Worm (Caenorhabditis elegans) whole organism, L4/young adult: Measurements from ENCODE around the gene str-143.

Experiments
- W03F9.2 ChIP-seq: fragments of 150-350 bp; optimal IDR thresholded peaks from 2 replicates; lab custom pipeline; 2014; ENCODE audit warnings: missing biosample characterization, missing genetic modification characterization
- dao-5 ChIP-seq: sonication (generic microtip); optimal IDR thresholded peaks from 2 replicates; lab custom pipeline; 2016; ENCODE audit warnings: missing genotype, missing genetic modification characterization, moderate library complexity, missing compliant biosample characterization
- him-1 ChIP-seq: sonication (generic microtip); optimal IDR thresholded peaks from 2 replicates; lab custom pipeline; 2016; ENCODE audit warnings: missing genotype, missing genetic modification reagents, missing genetic modification characterization, missing compliant biosample characterization

Gene str-143

ce11 chrV:8069637-8070036 is at the start of gene str-143:
str-143 (minus strand) TSS chrV:8069737.
- TF ChIP-seq him-1 (tag; lab: Kevin White, UChicago) (no peak), dao-5 (no peak), W03F9.2 (no peak)

ce11 chrV:8117964-8118363 is 48.4 kb upstream of the str-143 start, which contains the start of gene D1014.7:
D1014.7 (plus strand) TSS chrV:8118264.
- no peak for TF ChIP-seq him-1 (tag; lab: Kevin White, UChicago)
- no peak for TF ChIP-seq W03F9.2
- TF ChIP-seq dao-5: no peak

DNA sequence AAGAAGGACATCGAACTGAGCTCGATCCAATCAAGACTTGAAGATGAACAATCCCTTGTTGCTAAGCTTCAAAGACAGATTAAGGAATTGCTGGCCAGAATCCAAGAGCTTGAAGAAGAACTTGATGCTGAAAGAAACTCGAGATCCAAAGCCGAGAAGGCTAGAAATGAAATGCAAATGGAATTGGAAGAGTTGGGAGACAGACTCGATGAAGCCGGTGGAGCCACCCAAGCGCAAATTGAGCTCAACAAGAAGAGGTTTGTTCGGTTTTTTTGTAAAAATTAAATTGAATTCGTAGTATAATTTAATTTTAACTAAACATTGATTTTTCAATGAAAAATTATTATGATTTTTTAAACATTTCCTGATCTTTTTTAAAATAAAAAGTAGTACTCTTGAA is 45.0 kb upstream of the str-143 start:
- TF ChIP-seq him-1 (tag; lab: Kevin White, UChicago): no peak
- TF ChIP-seq dao-5: no peak
- no peak for TF ChIP-seq W03F9.2

- no peak for TF ChIP-seq him-1 (tag; lab: Kevin White, UChicago)
- TF ChIP-seq W03F9.2: no peak
- no peak for TF ChIP-seq dao-5
Measured at ce11 chrV:8110816-8111215, 41.3 kb upstream of the str-143 start.

- no peak for TF ChIP-seq him-1 (tag; lab: Kevin White, UChicago)
- TF ChIP-seq W03F9.2: no peak
- TF ChIP-seq dao-5: no peak
Measured at ce11 chrV:8108670-8109069, 39.1 kb upstream of the str-143 start, which contains the start of gene myo-5. myo-5 (plus strand) TSS chrV:8108970.

DNA sequence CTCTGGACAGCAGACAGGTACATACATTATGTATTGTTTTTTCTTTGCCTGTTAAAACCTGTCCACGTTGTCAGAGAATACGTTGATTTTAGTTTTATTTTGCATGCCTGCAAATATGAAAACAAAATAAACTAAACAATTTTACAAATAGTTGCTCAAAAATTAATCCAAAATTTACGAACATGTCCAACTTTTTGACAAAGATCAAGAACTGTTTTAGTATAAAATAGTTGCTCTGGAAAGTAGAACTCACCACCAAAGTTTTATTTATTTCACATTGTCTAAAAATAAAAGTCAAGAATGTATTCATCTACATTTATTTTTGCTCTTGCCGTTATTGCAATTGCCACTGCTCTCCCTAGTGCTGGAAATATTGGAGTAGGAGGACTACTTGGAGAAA is 34.9 kb upstream of the str-143 start, which contains the start of gene srlf-16:
srlf-16 (plus strand) TSS at position 301 of the 400 bp plus-strand sequence.
- TF ChIP-seq dao-5 (no peak), W03F9.2 (no peak), him-1 (tag; lab: Kevin White, UChicago) (no peak)

DNA sequence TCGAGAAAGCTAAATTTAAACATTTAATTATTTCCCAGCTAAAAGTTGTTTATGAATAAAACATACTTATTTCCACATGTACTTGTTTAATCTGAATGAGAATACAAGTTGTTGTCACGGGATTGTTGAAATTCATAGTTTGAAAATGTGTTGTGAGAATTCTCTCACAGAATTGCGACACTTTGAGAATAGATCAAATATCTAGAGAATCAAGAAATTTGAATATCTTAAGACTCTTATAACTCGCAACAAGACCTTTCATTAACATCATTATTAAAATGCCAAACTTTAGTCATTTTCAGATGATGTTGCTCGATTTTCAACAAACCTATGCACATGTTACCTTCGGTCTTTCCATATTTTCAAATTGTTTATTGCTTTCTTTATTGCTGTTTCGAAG is 33.4 kb upstream of the str-143 start, which contains the start of gene str-90:
str-90 (plus strand) TSS at position 301 of the 400 bp plus-strand sequence.
- TF ChIP-seq W03F9.2: no peak
- no peak for TF ChIP-seq dao-5
- no peak for TF ChIP-seq him-1 (tag; lab: Kevin White, UChicago)

- TF ChIP-seq dao-5: no peak
- TF ChIP-seq W03F9.2: no peak
- no peak for TF ChIP-seq him-1 (tag; lab: Kevin White, UChicago)
Measured at ce11 chrV:8099306-8099705, 29.8 kb upstream of the str-143 start, which contains the start of gene sdz-23. sdz-23 (plus strand) TSS chrV:8099606.

- TF ChIP-seq W03F9.2: no peak
- TF ChIP-seq him-1 (tag; lab: Kevin White, UChicago): no peak
- no peak for TF ChIP-seq dao-5
Measured at ce11 chrV:8098239-8098638, 28.7 kb upstream of the str-143 start, which contains the start of gene str-145. str-145 (minus strand) TSS chrV:8098339.

DNA sequence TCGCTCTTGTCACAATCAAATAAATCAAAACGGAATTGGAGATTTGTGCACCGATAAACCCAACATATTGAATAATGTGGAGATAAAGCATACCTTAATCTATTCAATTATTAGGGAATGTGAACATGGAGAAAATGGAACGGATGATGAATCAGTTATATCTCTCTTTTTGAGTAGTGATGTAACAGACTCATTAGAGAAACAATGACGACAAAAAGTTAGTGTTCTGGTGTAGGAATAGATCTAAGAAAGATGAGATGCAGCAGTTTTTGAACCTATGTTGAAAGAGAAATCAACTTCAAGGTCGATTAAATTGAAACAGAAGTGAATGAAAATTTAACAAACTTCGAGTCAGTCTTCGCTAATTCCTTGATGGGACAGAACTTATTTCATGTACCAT is 25.8 kb upstream of the str-143 start, which contains the start of gene str-146:
str-146 (minus strand) TSS at position 101 of the 400 bp plus-strand sequence.
- no peak for TF ChIP-seq W03F9.2
- TF ChIP-seq dao-5: no peak
- no peak for TF ChIP-seq him-1 (tag; lab: Kevin White, UChicago)

ce11 chrV:8092385-8092784 is 22.8 kb upstream of the str-143 start, which contains the start of gene str-129:
str-129 (minus strand) TSS chrV:8092485.
- TF ChIP-seq W03F9.2 (no peak), dao-5 (no peak), him-1 (tag; lab: Kevin White, UChicago) (no peak)

ce11 chrV:8090595-8090994 is 21.1 kb upstream of the str-143 start, which contains the start of gene str-130:
str-130 (minus strand) TSS chrV:8090695.
- no peak for TF ChIP-seq dao-5
- no peak for TF ChIP-seq W03F9.2
- no peak for TF ChIP-seq him-1 (tag; lab: Kevin White, UChicago)

DNA sequence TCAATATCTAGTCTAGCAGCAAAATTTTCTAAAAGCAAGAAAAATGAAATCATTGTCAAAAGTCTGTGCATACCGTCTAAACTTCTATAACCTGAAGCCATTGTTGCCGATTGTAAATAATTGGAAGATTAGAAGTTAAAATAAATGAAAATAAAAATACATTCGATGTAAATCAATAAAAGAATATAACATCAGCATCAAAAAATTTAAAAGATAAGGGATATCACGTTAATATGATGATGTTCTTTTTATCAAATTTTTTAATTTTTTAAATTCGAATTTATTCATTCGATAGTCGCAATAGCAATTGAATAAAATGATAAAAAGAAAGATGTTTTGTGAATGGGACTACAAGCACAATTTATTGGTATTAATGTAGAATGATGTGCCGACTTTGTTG is 15.6 kb upstream of the str-143 start, which contains the start of gene C09H5.7:
C09H5.7 (minus strand) TSS at position 101 of the 400 bp plus-strand sequence.
- no peak for TF ChIP-seq him-1 (tag; lab: Kevin White, UChicago)
- no peak for TF ChIP-seq W03F9.2
- no peak for TF ChIP-seq dao-5

DNA sequence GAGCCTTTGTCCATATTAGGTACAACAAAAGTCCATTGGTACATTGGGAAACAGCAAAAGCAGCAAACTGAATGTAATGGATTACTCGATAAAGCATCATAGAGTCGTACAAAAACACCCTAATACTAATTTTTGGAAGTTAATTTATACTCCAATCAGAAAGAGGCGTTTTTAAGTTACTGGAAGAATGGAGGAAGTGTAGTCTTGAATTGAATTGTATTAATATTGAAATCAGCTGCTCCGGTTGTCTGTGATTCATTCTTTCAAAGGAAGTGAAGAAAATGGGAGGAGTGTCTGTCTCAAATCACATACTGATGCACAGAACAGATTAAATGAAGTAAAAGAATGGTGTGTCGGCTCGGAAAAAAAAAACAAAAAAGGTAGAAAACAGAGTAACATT is 12.0 kb upstream of the str-143 start, which contains the start of gene str-131:
str-131 (minus strand) TSS at position 101 of the 400 bp plus-strand sequence.
- TF ChIP-seq W03F9.2: no peak

ce11 chrV:8079813-8080212 is 10.3 kb upstream of the str-143 start:
- TF ChIP-seq him-1 (tag; lab: Kevin White, UChicago): no peak
- TF ChIP-seq dao-5: no peak
- no peak for TF ChIP-seq W03F9.2

ce11 chrV:8075712-8076111 is 6.2 kb upstream of the str-143 start, which contains the start of gene catp-3:
catp-3 (plus strand) TSS chrV:8076012.
- no peak for TF ChIP-seq him-1 (tag; lab: Kevin White, UChicago)
- no peak for TF ChIP-seq dao-5
- TF ChIP-seq W03F9.2: no peak
